Fruit fly (Drosophila melanogaster): ENCODE results near the gene nAChRalpha5.

- no peak for TF ChIP-seq CG11617 (GFP tag; optimal IDR thresholded peaks at IDR 0.05)
- no peak for TF ChIP-seq CG5204 (GFP tag; optimal IDR thresholded peaks at IDR 0.05)
- TF ChIP-seq Clk (GFP tag; optimal IDR thresholded peaks at IDR 0.05), result no peak
- no peak for TF ChIP-seq CG1620 (GFP tag; optimal IDR thresholded peaks at IDR 0.05)
- TF ChIP-seq pad (GFP tag; optimal IDR thresholded peaks at IDR 0.05), result no peak
- TF ChIP-seq CG12768 (GFP tag; optimal IDR thresholded peaks at IDR 0.05), result no peak
- TF ChIP-seq Mnt (GFP tag; optimal IDR thresholded peaks at IDR 0.05), result no peak
- no peak for TF ChIP-seq Crg-1 (GFP tag; optimal IDR thresholded peaks at IDR 0.05)
Observed at dm6 chr2L:14054903-14055302, 14.9 kb downstream of the nAChRalpha5 start.
